Fruit fly (Drosophila melanogaster): ENCODE data around the gene CG16756.

dm6 chrX:5419905-5420567 is 7.3 kb upstream of the CG16756 start:
- TF ChIP-seq Pif1B (GFP tag; optimal IDR thresholded peaks at IDR 0.05) (no peak), CG10348 (GFP tag; IDR thresholded peaks at IDR 0.05) (no peak), CG14655 (GFP tag; optimal IDR thresholded peaks at IDR 0.05) (no peak), EcR (GFP tag; optimal IDR thresholded peaks at IDR 0.05) (no peak), gl (tag; optimal IDR thresholded peaks at IDR 0.05) (no peak), CG13204 (GFP tag; optimal IDR thresholded peaks at IDR 0.05) (no peak), CG8301 (tag; optimal IDR thresholded peaks at IDR 0.05) (no peak), CG17806 (tag; optimal IDR thresholded peaks at IDR 0.05) (no peak), CG9948 (tag; optimal IDR thresholded peaks at IDR 0.05) (no peak), Snoo (tag; optimal IDR thresholded peaks at IDR 0.05) (no peak), CG15710 (tag; optimal IDR thresholded peaks at IDR 0.05) (no peak), CG4496 (GFP tag; IDR thresholded peaks at IDR 0.05) (no peak), fd96Ca (GFP tag; IDR thresholded peaks at IDR 0.05) (no peak)
